Fruit fly (Drosophila melanogaster) whole organism, embryonic: Measurements from ENCODE around the gene CG46463.

Experiments
- Atf3 ChIP-seq: fragments of 200-800 bp; sonication (Bioruptor generic); optimal IDR thresholded peaks from 3 replicates; lab custom pipeline; 2016; ENCODE audit warnings: missing biosample characterization, missing genetic modification characterization
- Blimp-1 ChIP-seq: fragments of 200-800 bp; sonication (Bioruptor generic); optimal IDR thresholded peaks from 3 replicates; lab custom pipeline; 2018; ENCODE audit warnings: missing biosample characterization, missing genetic modification characterization, mild to moderate bottlenecking, moderate library complexity, missing genetic modification reagents
- Bteb2 ChIP-seq: fragments of 200-800 bp; sonication (Bioruptor generic); optimal IDR thresholded peaks from 2 replicates; lab custom pipeline; 2016; ENCODE audit warnings: missing biosample characterization, missing genetic modification characterization
- CG10147 ChIP-seq: fragments of 200-800 bp; sonication (Bioruptor generic); optimal IDR thresholded peaks from 2 replicates; lab custom pipeline; 2019; ENCODE audit warnings: missing biosample characterization, mild to moderate bottlenecking, missing genetic modification characterization, moderate library complexity
- CG10543 ChIP-seq: fragments of 200-800 bp; sonication (Bioruptor generic); optimal IDR thresholded peaks from 3 replicates; lab custom pipeline; 2017; ENCODE audit warnings: missing biosample characterization, mild to moderate bottlenecking, missing genetic modification characterization, moderate library complexity
- CG11093 ChIP-seq: fragments of 200-800 bp; sonication (Bioruptor generic); IDR thresholded peaks from 3 replicates; pipeline ENCODE4 v1.3.6; 2022; ENCODE audit warnings: missing biosample characterization, missing genetic modification characterization
- CG11247 ChIP-seq: fragments of 200-800 bp; sonication (Bioruptor generic); IDR thresholded peaks from 2 replicates; pipeline ENCODE4 v1.3.6; 2022; ENCODE audit warnings: missing biosample characterization, missing genetic modification characterization
- CG14710 ChIP-seq: fragments of 200-800 bp; sonication (Bioruptor generic); optimal IDR thresholded peaks from 3 replicates; lab custom pipeline; 2019; ENCODE audit warnings: missing biosample characterization, mild to moderate bottlenecking, missing genetic modification characterization, moderate library complexity
- CG15601 ChIP-seq: fragments of 200-800 bp; sonication (Bioruptor generic); optimal IDR thresholded peaks from 3 replicates; lab custom pipeline; 2019; ENCODE audit warnings: missing biosample characterization, mild to moderate bottlenecking, missing genetic modification characterization, moderate library complexity
- CG17385 ChIP-seq: fragments of 200-800 bp; sonication (Bioruptor generic); optimal IDR thresholded peaks from 3 replicates; lab custom pipeline; 2018; ENCODE audit warnings: missing biosample characterization, mild to moderate bottlenecking, missing genetic modification characterization
- CG18262 ChIP-seq: fragments of 200-800 bp; optimal IDR thresholded peaks from 3 replicates; lab custom pipeline; 2019; ENCODE audit warnings: missing biosample characterization, mild to moderate bottlenecking, missing genetic modification characterization, moderate library complexity
- CG18476 ChIP-seq: fragments of 200-800 bp; sonication (Bioruptor generic); optimal IDR thresholded peaks from 2 replicates; lab custom pipeline; 2016; ENCODE audit warnings: missing biosample characterization, mild to moderate bottlenecking, missing genetic modification characterization
- CG32772 ChIP-seq: fragments of 200-800 bp; sonication (Bioruptor generic); IDR thresholded peaks from 2 replicates; pipeline ENCODE4 v1.3.6; 2022; ENCODE audit warnings: missing biosample characterization, missing genetic modification characterization
- CG7556 ChIP-seq: fragments of 200-800 bp; sonication (Bioruptor generic); optimal IDR thresholded peaks from 2 replicates; lab custom pipeline; 2017; ENCODE audit warnings: missing biosample characterization, mild to moderate bottlenecking, missing genetic modification characterization
- CG8281 ChIP-seq: fragments of 200-800 bp; sonication (Bioruptor generic); optimal IDR thresholded peaks from 2 replicates; lab custom pipeline; 2018; ENCODE audit warnings: missing biosample characterization, mild to moderate bottlenecking, missing genetic modification characterization, moderate library complexity
- CG8388 ChIP-seq: fragments of 200-800 bp; sonication (Bioruptor generic); optimal IDR thresholded peaks from 2 replicates; lab custom pipeline; 2019; ENCODE audit warnings: missing biosample characterization, mild to moderate bottlenecking, missing genetic modification characterization, moderate library complexity
- CG8924 ChIP-seq: fragments of 200-800 bp; optimal IDR thresholded peaks from 3 replicates; lab custom pipeline; 2019; ENCODE audit warnings: missing biosample characterization, mild to moderate bottlenecking, missing genetic modification characterization, moderate library complexity
- CG9215 ChIP-seq: fragments of 200-800 bp; sonication (Bioruptor generic); IDR thresholded peaks from 2 replicates; pipeline ENCODE4 v1.3.6; 2022; ENCODE audit warnings: missing biosample characterization, missing genetic modification characterization
- CHES-1-like ChIP-seq: fragments of 200-800 bp; sonication (Bioruptor generic); optimal IDR thresholded peaks from 2 replicates; lab custom pipeline; 2016; ENCODE audit warnings: missing biosample characterization, missing genetic modification characterization
- CoRest ChIP-seq: fragments of 200-800 bp; sonication (Bioruptor generic); optimal IDR thresholded peaks from 3 replicates; lab custom pipeline; 2018; ENCODE audit warnings: missing biosample characterization, mild to moderate bottlenecking, missing genetic modification characterization, moderate library complexity
- D19B ChIP-seq: fragments of 200-800 bp; sonication (Bioruptor generic); optimal IDR thresholded peaks from 2 replicates; lab custom pipeline; 2017; ENCODE audit warnings: missing biosample characterization, mild to moderate bottlenecking, missing genetic modification characterization
- Doc2 ChIP-seq: fragments of 200-800 bp; sonication (Bioruptor generic); IDR thresholded peaks from 2 replicates; pipeline ENCODE4 v1.3.6; 2022; ENCODE audit warnings: missing biosample characterization, missing genetic modification characterization
- Hr3 ChIP-seq: fragments of 200-800 bp; sonication (Bioruptor generic); optimal IDR thresholded peaks from 3 replicates; lab custom pipeline; 2016; ENCODE audit warnings: missing biosample characterization, missing genetic modification characterization
- NfI ChIP-seq: fragments of 200-800 bp; sonication (Bioruptor generic); optimal IDR thresholded peaks from 3 replicates; lab custom pipeline; 2018; ENCODE audit warnings: missing biosample characterization, mild to moderate bottlenecking, missing genetic modification characterization, moderate library complexity
- Oli ChIP-seq: fragments of 200-800 bp; sonication (Bioruptor generic); optimal IDR thresholded peaks from 2 replicates; lab custom pipeline; 2018; ENCODE audit warnings: missing biosample characterization, mild to moderate bottlenecking, missing genetic modification characterization, moderate library complexity
- Sox100B ChIP-seq: fragments of 200-800 bp; sonication (Bioruptor generic); optimal IDR thresholded peaks from 3 replicates; lab custom pipeline; 2018; ENCODE audit warnings: missing biosample characterization, mild to moderate bottlenecking, missing genetic modification characterization
- ap ChIP-seq: fragments of 200-800 bp; sonication (Bioruptor generic); IDR thresholded peaks from 2 replicates; pipeline ENCODE4 v1.3.6; 2022; ENCODE audit warnings: missing biosample characterization, missing genetic modification characterization
- btn ChIP-seq: fragments of 200-800 bp; sonication (Bioruptor generic); optimal IDR thresholded peaks from 2 replicates; lab custom pipeline; 2016; ENCODE audit warnings: missing biosample characterization, missing genetic modification characterization
- chinmo ChIP-seq: fragments of 200-800 bp; sonication (Bioruptor generic); IDR thresholded peaks from 4 replicates; pipeline ENCODE4 v1.3.6; 2022; ENCODE audit warnings: missing biosample characterization, missing genetic modification characterization; ENCODE audit not compliant: partially characterized antibody
- ci ChIP-seq: fragments of 200-800 bp; sonication (Bioruptor generic); IDR thresholded peaks from 3 replicates; pipeline ENCODE4 v1.3.6; 2022; ENCODE audit warnings: missing biosample characterization, missing genetic modification characterization
- da ChIP-seq: fragments of 200-800 bp; sonication (Bioruptor generic); optimal IDR thresholded peaks from 2 replicates; lab custom pipeline; 2016; ENCODE audit warnings: missing biosample characterization, missing genetic modification characterization
- fd64A ChIP-seq: fragments of 200-800 bp; sonication (Bioruptor generic); optimal IDR thresholded peaks from 3 replicates; lab custom pipeline; 2018; ENCODE audit warnings: missing biosample characterization, mild to moderate bottlenecking, missing genetic modification characterization
- gcm ChIP-seq: fragments of 200-800 bp; sonication (Bioruptor generic); optimal IDR thresholded peaks from 2 replicates; lab custom pipeline; 2019; ENCODE audit warnings: missing biosample characterization, mild to moderate bottlenecking, missing genetic modification characterization, moderate library complexity
- gcm2 ChIP-seq: fragments of 200-800 bp; sonication (Bioruptor generic); optimal IDR thresholded peaks from 2 replicates; lab custom pipeline; 2016; ENCODE audit warnings: missing biosample characterization, missing genetic modification characterization
- oc ChIP-seq: fragments of 200-800 bp; sonication (Bioruptor generic); optimal IDR thresholded peaks from 2 replicates; lab custom pipeline; 2018; ENCODE audit warnings: missing biosample characterization, mild to moderate bottlenecking, missing genetic modification characterization, moderate library complexity
- odd ChIP-seq: fragments of 200-800 bp; sonication (Bioruptor generic); optimal IDR thresholded peaks from 2 replicates; lab custom pipeline; 2017; ENCODE audit warnings: missing biosample characterization, mild to moderate bottlenecking, missing genetic modification characterization
- pfk ChIP-seq: fragments of 200-800 bp; sonication (Bioruptor generic); optimal IDR thresholded peaks from 2 replicates; lab custom pipeline; 2018; ENCODE audit warnings: missing biosample characterization, mild to moderate bottlenecking, missing genetic modification characterization, moderate library complexity
- phol ChIP-seq: fragments of 200-800 bp; sonication (Bioruptor generic); optimal IDR thresholded peaks from 3 replicates; lab custom pipeline; 2018; ENCODE audit warnings: missing biosample characterization, mild to moderate bottlenecking, missing genetic modification characterization, moderate library complexity
- psq ChIP-seq: fragments of 200-800 bp; sonication (Bioruptor generic); optimal IDR thresholded peaks from 2 replicates; lab custom pipeline; 2017; ENCODE audit warnings: missing biosample characterization, missing genetic modification characterization
- pzg ChIP-seq: fragments of 200-800 bp; sonication (Bioruptor generic); optimal IDR thresholded peaks from 3 replicates; lab custom pipeline; 2018; ENCODE audit warnings: missing biosample characterization, mild to moderate bottlenecking, missing genetic modification characterization, moderate library complexity
- row ChIP-seq: fragments of 200-800 bp; sonication (Bioruptor generic); IDR thresholded peaks from 3 replicates; pipeline ENCODE4 v1.3.6; 2022; ENCODE audit warnings: missing biosample characterization, missing genetic modification characterization
- schlank ChIP-seq: fragments of 200-800 bp; sonication (Bioruptor generic); optimal IDR thresholded peaks from 2 replicates; lab custom pipeline; 2018; ENCODE audit warnings: missing biosample characterization, mild to moderate bottlenecking, missing genetic modification characterization
- ssp ChIP-seq: fragments of 200-800 bp; sonication (Bioruptor generic); IDR thresholded peaks from 2 replicates; pipeline ENCODE4 v1.3.6; 2022; ENCODE audit warnings: missing biosample characterization, missing genetic modification characterization
- sug ChIP-seq: fragments of 200-800 bp; optimal IDR thresholded peaks from 2 replicates; lab custom pipeline; 2019; ENCODE audit warnings: missing biosample characterization, mild to moderate bottlenecking, missing genetic modification characterization, moderate library complexity
- tll ChIP-seq, 2 experiments: fragments of 200-800 bp in 1 of 2; fragments of >200 bp in 1 of 2; sonication (Bioruptor generic) in 1 of 2; optimal IDR thresholded peaks; 2 replicates each; lab custom pipeline; 2017 to 2019; ENCODE audit warnings: missing biosample characterization in 2 of 2, missing genetic modification characterization in 2 of 2, mild to moderate bottlenecking in 1 of 2, moderate library complexity in 1 of 2
- trem ChIP-seq: fragments of 200-800 bp; optimal IDR thresholded peaks from 3 replicates; lab custom pipeline; 2019; ENCODE audit warnings: missing biosample characterization, mild to moderate bottlenecking, missing genetic modification characterization, moderate library complexity
- ttk ChIP-seq: fragments of 200-800 bp; sonication (Bioruptor generic); IDR thresholded peaks from 2 replicates; pipeline ENCODE4 v2.1.2; 2022; ENCODE audit warnings: missing biosample characterization, missing genetic modification characterization
- vnd ChIP-seq: fragments of 200-800 bp; sonication (Bioruptor generic); IDR thresholded peaks from 3 replicates; pipeline ENCODE4 v1.3.6; 2022; ENCODE audit warnings: missing biosample characterization, missing genetic modification characterization; ENCODE audit not compliant: partially characterized antibody
- yki ChIP-seq: fragments of >200 bp; optimal IDR thresholded peaks from 3 replicates; lab custom pipeline; 2018
- z ChIP-seq: fragments of 200-800 bp; sonication (Bioruptor generic); IDR thresholded peaks from 3 replicates; pipeline ENCODE4 v1.3.6; 2022; ENCODE audit warnings: missing biosample characterization, missing genetic modification characterization

Gene CG46463

dm6 chr3L:3485088-3485710, 24.1 kb downstream of the CG46463 start (continued):
- TF ChIP-seq CG10543 (GFP tag; lab: Kevin White, UChicago) (no peak), schlank (tag; lab: Kevin White, UChicago) (no peak), CG7556 (GFP tag; lab: Kevin White, UChicago) (peak; percentile 42), Hr3 (peak; percentile 24), odd (no peak), yki (lab: Kevin White, UChicago) (no peak), CoRest (tag; lab: Kevin White, UChicago) (peak; percentile 45), CG11247 (GFP tag; lab: Robert Waterston, UW) (no peak), NfI (GFP tag; lab: Kevin White, UChicago) (no peak), CG8388 (peak; percentile 33), btn (GFP tag; lab: Kevin White, UChicago) (no peak), ssp (GFP tag; lab: Robert Waterston, UW) (0 out of 2 replicates have a peak, but pooled peaks have one; percentile 9), fd64A (no peak), ci (GFP tag; lab: Robert Waterston, UW) (no peak), CG14710 (tag; lab: Kevin White, UChicago) (peak; percentile 24), oc (peak; percentile 11), CG8924 (peak; percentile 22), phol (tag; lab: Kevin White, UChicago) (peak; percentile 50), gcm (GFP tag; lab: Kevin White, UChicago) (no peak), CG11093 (GFP tag; lab: Robert Waterston, UW) (no peak), ap (no peak; the same call in 1 of the 2 replicates), ttk (0 out of 2 replicates have a peak, but pooled peaks have one; percentile 28), Bteb2 (no peak), CG8281 (tag; lab: Kevin White, UChicago) (peak; percentile 26), Oli (peak; percentile 2), pfk (GFP tag; lab: Kevin White, UChicago) (no peak), Atf3 (GFP tag; lab: Kevin White, UChicago) (no peak), pzg (GFP tag; lab: Kevin White, UChicago) (no peak), CG17385 (peak; percentile 4), psq (GFP tag; lab: Kevin White, UChicago) (no peak), CG18262 (tag; lab: Kevin White, UChicago) (peak; percentile 60), CG10147 (GFP tag; lab: Kevin White, UChicago) (no peak), trem (tag; lab: Kevin White, UChicago) (peak; percentile 27), CG32772 (no peak), D19B (GFP tag; lab: Kevin White, UChicago) (peak; percentile 92), gcm2 (GFP tag; lab: Kevin White, UChicago) (no peak), da (GFP tag; lab: Kevin White, UChicago) (no peak), z (GFP tag; lab: Robert Waterston, UW) (no peak), vnd (GFP tag; lab: Robert Waterston, UW) (no peak), tll (GFP tag; optimal IDR thresholded peaks at IDR 0.05; lab: Kevin White, UChicago) (no peak), CG18476 (GFP tag; lab: Kevin White, UChicago) (no peak), row (GFP tag; lab: Robert Waterston, UW) (peak; percentile 68), Doc2 (GFP tag; lab: Robert Waterston, UW) (no peak), CG9215 (GFP tag; lab: Robert Waterston, UW) (no peak), CG15601 (peak; percentile 31), Blimp-1 (GFP tag; lab: Kevin White, UChicago) (peak; percentile 49), CHES-1-like (GFP tag; lab: Kevin White, UChicago) (no peak), sug (tag; lab: Kevin White, UChicago) (peak; percentile 31), chinmo (GFP tag; lab: Robert Waterston, UW) (no peak), Sox100B (GFP tag; lab: Kevin White, UChicago) (peak; percentile 48)
